Fruit fly (Drosophila melanogaster) whole organism, embryonic: ENCODE measurements around the gene Ppm1.

Experiments used
- Adf1 ChIP-seq: fragments of 200-800 bp; sonication (Bioruptor generic); IDR thresholded peaks from 2 replicates; pipeline ENCODE4 v1.3.6; 2022; ENCODE audit warnings: missing biosample characterization, missing genetic modification characterization
- Atf3 ChIP-seq: fragments of 200-800 bp; sonication (Bioruptor generic); optimal IDR thresholded peaks from 3 replicates; lab custom pipeline; 2016; ENCODE audit warnings: missing biosample characterization, missing genetic modification characterization
- CG11398 ChIP-seq: fragments of 200-800 bp; sonication (Bioruptor generic); optimal IDR thresholded peaks from 2 replicates; lab custom pipeline; 2016; ENCODE audit warnings: missing biosample characterization, missing genetic modification characterization
- CG11456 ChIP-seq: fragments of 200-800 bp; sonication (Bioruptor generic); IDR thresholded peaks from 3 replicates; pipeline ENCODE4 v1.3.6; 2022; ENCODE audit warnings: missing biosample characterization, missing genetic modification characterization
- CG11695 ChIP-seq: fragments of 200-800 bp; sonication (Bioruptor generic); IDR thresholded peaks from 3 replicates; pipeline ENCODE4 v1.3.6; 2022; ENCODE audit warnings: missing biosample characterization, missing genetic modification characterization
- CG16779 ChIP-seq: fragments of 200-800 bp; sonication (Bioruptor generic); IDR thresholded peaks from 2 replicates; pipeline ENCODE4 v1.3.6; 2022; ENCODE audit warnings: missing biosample characterization, missing genetic modification characterization
- CG18599 ChIP-seq: fragments of 200-800 bp; sonication (Bioruptor generic); optimal IDR thresholded peaks from 3 replicates; lab custom pipeline; 2017; ENCODE audit warnings: missing biosample characterization, missing genetic modification characterization, mild to moderate bottlenecking, moderate library complexity, missing genetic modification reagents
- CG31224 ChIP-seq: fragments of 200-800 bp; sonication (Bioruptor generic); IDR thresholded peaks from 2 replicates; pipeline ENCODE4 v1.3.6; 2022; ENCODE audit warnings: missing biosample characterization, missing genetic modification characterization
- CG3726 ChIP-seq: fragments of 200-800 bp; sonication (Bioruptor generic); IDR thresholded peaks from 3 replicates; pipeline ENCODE4, ENCODE4 v1.3.6; 2022; ENCODE audit warnings: missing biosample characterization, missing genetic modification characterization
- CG7839 ChIP-seq: fragments of 200-800 bp; sonication (Bioruptor generic); optimal IDR thresholded peaks from 3 replicates; lab custom pipeline; 2018; ENCODE audit warnings: missing biosample characterization, mild to moderate bottlenecking, missing genetic modification characterization, moderate library complexity
- CG8281 ChIP-seq: fragments of 200-800 bp; sonication (Bioruptor generic); optimal IDR thresholded peaks from 2 replicates; lab custom pipeline; 2018; ENCODE audit warnings: missing biosample characterization, mild to moderate bottlenecking, missing genetic modification characterization, moderate library complexity
- CG8388 ChIP-seq: fragments of 200-800 bp; sonication (Bioruptor generic); optimal IDR thresholded peaks from 2 replicates; lab custom pipeline; 2019; ENCODE audit warnings: missing biosample characterization, mild to moderate bottlenecking, missing genetic modification characterization, moderate library complexity
- CG9876 ChIP-seq: fragments of 200-800 bp; sonication (Bioruptor generic); optimal IDR thresholded peaks from 2 replicates; lab custom pipeline; 2016; ENCODE audit warnings: missing biosample characterization, missing genetic modification characterization
- Camta ChIP-seq: fragments of 200-800 bp; sonication (Bioruptor generic); optimal IDR thresholded peaks from 2 replicates; lab custom pipeline; 2016; ENCODE audit warnings: missing biosample characterization, missing genetic modification characterization
- CrebB ChIP-seq: fragments of 200-800 bp; sonication (Bioruptor generic); optimal IDR thresholded peaks from 3 replicates; lab custom pipeline; 2018; ENCODE audit warnings: missing biosample characterization, mild to moderate bottlenecking, missing genetic modification characterization
- Dp ChIP-seq: fragments of 200-800 bp; sonication (Bioruptor generic); optimal IDR thresholded peaks from 2 replicates; lab custom pipeline; 2018; ENCODE audit warnings: missing biosample characterization, mild to moderate bottlenecking, missing genetic modification characterization, moderate library complexity
- Drgx ChIP-seq: fragments of 200-800 bp; sonication (Bioruptor generic); IDR thresholded peaks from 2 replicates; pipeline ENCODE4 v1.3.6; 2022; ENCODE audit warnings: missing biosample characterization, missing genetic modification characterization
- ERR ChIP-seq: fragments of 200-800 bp; sonication (Bioruptor generic); optimal IDR thresholded peaks from 2 replicates; lab custom pipeline; 2016; ENCODE audit warnings: missing biosample characterization, missing genetic modification characterization
- Ets65A ChIP-seq: fragments of 200-800 bp; sonication (Bioruptor generic); peaks from one replicate; lab custom pipeline; 2016; ENCODE audit warnings: missing biosample characterization, missing genetic modification characterization
- HLH3B ChIP-seq: fragments of 200-800 bp; sonication (Bioruptor generic); IDR thresholded peaks from 2 replicates; pipeline ENCODE4 v1.3.6; 2022; ENCODE audit warnings: missing biosample characterization, missing genetic modification characterization
- Hmr ChIP-seq: fragments of 200-800 bp; sonication (Bioruptor generic); optimal IDR thresholded peaks from 3 replicates; lab custom pipeline; 2017; ENCODE audit warnings: mild to moderate bottlenecking, missing biosample characterization, missing genetic modification reagents, missing genetic modification characterization
- Hr39 ChIP-seq: fragments of >200 bp; optimal IDR thresholded peaks from 2 replicates; lab custom pipeline; 2017
- Nf-YA ChIP-seq: fragments of 200-800 bp; sonication (Bioruptor generic); IDR thresholded peaks from 2 replicates; pipeline ENCODE4 v1.3.6; 2022; ENCODE audit warnings: missing biosample characterization, missing genetic modification characterization
- NfI ChIP-seq: fragments of 200-800 bp; sonication (Bioruptor generic); optimal IDR thresholded peaks from 3 replicates; lab custom pipeline; 2018; ENCODE audit warnings: missing biosample characterization, mild to moderate bottlenecking, missing genetic modification characterization, moderate library complexity
- Scr ChIP-seq: fragments of 200-800 bp; sonication (Bioruptor generic); IDR thresholded peaks from 2 replicates; pipeline ENCODE4 v1.3.6; 2022; ENCODE audit warnings: missing biosample characterization, missing genetic modification characterization; ENCODE audit not compliant: partially characterized antibody
- Side ChIP-seq: fragments of 200-800 bp; sonication (Bioruptor generic); optimal IDR thresholded peaks from 2 replicates; lab custom pipeline; 2016; ENCODE audit warnings: missing biosample characterization, missing genetic modification characterization
- Stat92E ChIP-seq, 3 experiments: fragments of >200 bp in 2 of 3; fragments of 200-800 bp in 1 of 3; sonication (Bioruptor generic) in 1 of 3; optimal IDR thresholded peaks; 2 replicates each; lab custom pipeline; 2017 to 2019; ENCODE audit warnings: missing biosample characterization in 3 of 3, missing genetic modification characterization in 3 of 3, mild to moderate bottlenecking in 1 of 3, moderate library complexity in 1 of 3
- Taf1 ChIP-seq: fragments of 200-800 bp; sonication (Bioruptor generic); IDR thresholded peaks from 2 replicates; pipeline ENCODE4 v1.3.6; 2022; ENCODE audit warnings: missing biosample characterization, missing genetic modification characterization
- Xbp1 ChIP-seq: fragments of 200-800 bp; sonication (Bioruptor generic); optimal IDR thresholded peaks from 3 replicates; lab custom pipeline; 2016; ENCODE audit warnings: missing biosample characterization, mild to moderate bottlenecking, missing genetic modification characterization
- bigmax ChIP-seq: fragments of 200-800 bp; sonication (Bioruptor generic); optimal IDR thresholded peaks from 2 replicates; lab custom pipeline; 2018; ENCODE audit warnings: missing biosample characterization, mild to moderate bottlenecking, missing genetic modification characterization
- cas ChIP-seq: fragments of 200-800 bp; sonication (Bioruptor generic); IDR thresholded peaks from 2 replicates; pipeline ENCODE4 v1.3.6; 2022; ENCODE audit warnings: missing biosample characterization, missing genetic modification characterization
- caup ChIP-seq: fragments of 200-800 bp; sonication (Bioruptor generic); optimal IDR thresholded peaks from 3 replicates; lab custom pipeline; 2017; ENCODE audit warnings: missing biosample characterization, mild to moderate bottlenecking, missing genetic modification characterization, moderate library complexity; ENCODE audit not compliant: severe bottlenecking
- crol ChIP-seq: fragments of 200-800 bp; sonication (Bioruptor generic); IDR thresholded peaks from 2 replicates; pipeline ENCODE4 v1.3.6; 2022; ENCODE audit warnings: missing biosample characterization, missing genetic modification characterization
- danr ChIP-seq: fragments of 200-800 bp; sonication (Bioruptor generic); IDR thresholded peaks from 2 replicates; pipeline ENCODE4 v1.3.6; 2022; ENCODE audit warnings: missing biosample characterization, missing genetic modification characterization
- gce ChIP-seq: fragments of 200-800 bp; sonication (Bioruptor generic); IDR thresholded peaks from 3 replicates; pipeline ENCODE4 v1.3.6; 2022; ENCODE audit warnings: missing biosample characterization, missing genetic modification characterization
- hb ChIP-seq: fragments of 200-800 bp; sonication (Bioruptor generic); IDR thresholded peaks from 3 replicates; pipeline ENCODE4 v1.3.6; 2022; ENCODE audit warnings: missing biosample characterization, missing genetic modification characterization; ENCODE audit not compliant: partially characterized antibody
- hth ChIP-seq: fragments of >200 bp; optimal IDR thresholded peaks from 2 replicates; lab custom pipeline; 2017; ENCODE audit warnings: inconsistent platforms
- jigr1 ChIP-seq: fragments of 200-800 bp; sonication (Bioruptor generic); IDR thresholded peaks from 3 replicates; pipeline ENCODE4 v1.3.6; 2022; ENCODE audit warnings: missing biosample characterization, missing genetic modification characterization
- klu ChIP-seq: fragments of 200-800 bp; sonication (Bioruptor generic); IDR thresholded peaks from 2 replicates; pipeline ENCODE4 v1.3.6; 2022; ENCODE audit warnings: missing biosample characterization, missing genetic modification characterization
- lmd ChIP-seq: fragments of 200-800 bp; sonication (Bioruptor generic); IDR thresholded peaks from 2 replicates; pipeline ENCODE4 v1.3.6; 2022; ENCODE audit warnings: missing biosample characterization, missing genetic modification characterization
- onecut ChIP-seq: fragments of 200-800 bp; sonication (Bioruptor generic); IDR thresholded peaks from 2 replicates; pipeline ENCODE4 v1.3.6; 2022; ENCODE audit warnings: missing biosample characterization, missing genetic modification characterization
- ranshi ChIP-seq: fragments of 200-800 bp; sonication (Bioruptor generic); IDR thresholded peaks from 2 replicates; pipeline ENCODE4 v1.3.6; 2022; ENCODE audit warnings: missing biosample characterization, missing genetic modification characterization
- salm ChIP-seq: fragments of 200-800 bp; sonication (Bioruptor generic); optimal IDR thresholded peaks from 2 replicates; lab custom pipeline; 2018; ENCODE audit warnings: missing biosample characterization, mild to moderate bottlenecking, missing genetic modification characterization
- scrt ChIP-seq: fragments of 200-800 bp; sonication (Bioruptor generic); optimal IDR thresholded peaks from 2 replicates; lab custom pipeline; 2018; ENCODE audit warnings: missing biosample characterization, mild to moderate bottlenecking, missing genetic modification characterization, moderate library complexity
- shn ChIP-seq: fragments of 200-800 bp; sonication (Bioruptor generic); optimal IDR thresholded peaks from 3 replicates; lab custom pipeline; 2016; ENCODE audit warnings: missing biosample characterization, missing genetic modification characterization
- sim ChIP-seq: fragments of 200-800 bp; sonication (Bioruptor generic); IDR thresholded peaks from 2 replicates; pipeline ENCODE4 v1.3.6; 2022; ENCODE audit warnings: missing biosample characterization, missing genetic modification characterization
- sna ChIP-seq: fragments of 200-800 bp; sonication (Bioruptor generic); IDR thresholded peaks from 2 replicates; pipeline ENCODE4 v1.3.6; 2022; ENCODE audit warnings: missing biosample characterization, missing genetic modification characterization; ENCODE audit not compliant: partially characterized antibody
- sob ChIP-seq: fragments of 200-800 bp; sonication (Bioruptor generic); IDR thresholded peaks from 2 replicates; pipeline ENCODE4 v1.3.6; 2022; ENCODE audit warnings: missing biosample characterization, missing genetic modification characterization
- tgo ChIP-seq: fragments of 200-800 bp; sonication (Bioruptor generic); IDR thresholded peaks from 3 replicates; pipeline ENCODE4 v1.3.6; 2022; ENCODE audit warnings: missing biosample characterization, missing genetic modification characterization
- wdn ChIP-seq: fragments of 200-800 bp; sonication (Bioruptor generic); IDR thresholded peaks from 2 replicates; pipeline ENCODE4 v1.3.6; 2022; ENCODE audit warnings: missing biosample characterization, missing genetic modification characterization

Ppm1 gene

dm6 chr3L:555898-556540 is 25.1 kb upstream of the Ppm1 start:
- no peak for TF ChIP-seq tgo (GFP tag; lab: Robert Waterston, UW)
- no peak for TF ChIP-seq Atf3
- peak; percentile 44; the same call in 1 of the 2 replicates for TF ChIP-seq crol
- TF ChIP-seq Scr = no peak
- TF ChIP-seq Drgx (GFP tag; lab: Robert Waterston, UW) = peak; percentile 42; the same call in 1 of the 2 replicates
- no peak for TF ChIP-seq klu (GFP tag; lab: Robert Waterston, UW)
- TF ChIP-seq CG8281 (tag; lab: Kevin White, UChicago) = no peak
- no peak for TF ChIP-seq Hmr

- no peak for TF ChIP-seq Dp (GFP tag; lab: Kevin White, UChicago)
- TF ChIP-seq ERR = no peak
- TF ChIP-seq Stat92E (GFP tag; optimal IDR thresholded peaks at IDR 0.05; lab: Kevin White, UChicago) = no peak
- TF ChIP-seq wdn (GFP tag; lab: Robert Waterston, UW) = peak; percentile 83
- no peak for TF ChIP-seq CG8388 (GFP tag; lab: Kevin White, UChicago)
- TF ChIP-seq NfI (GFP tag; lab: Kevin White, UChicago) = peak; percentile 31
- TF ChIP-seq CG11398 = peak; percentile 23
- TF ChIP-seq Camta (GFP tag; lab: Kevin White, UChicago) = no peak
- no peak for TF ChIP-seq salm (tag; lab: Kevin White, UChicago)
- TF ChIP-seq HLH3B (GFP tag; lab: Robert Waterston, UW) = peak; percentile 39; the same call in 1 of the 2 replicates
- peak; percentile 54 for TF ChIP-seq shn (GFP tag; lab: Kevin White, UChicago)
- TF ChIP-seq CG11456 (GFP tag; lab: Robert Waterston, UW) = peak; percentile 76; the same call in 2 of the 3 replicates
- no peak for TF ChIP-seq Hr39 (lab: Kevin White, UChicago)
- TF ChIP-seq CG16779 (GFP tag; lab: Robert Waterston, UW) = peak; percentile 71; the same call in 1 of the 2 replicates
- no peak for TF ChIP-seq hb
- TF ChIP-seq CG31224 (GFP tag; lab: Robert Waterston, UW) = peak; percentile 67
- TF ChIP-seq sim = no peak
- TF ChIP-seq Adf1 = peak; percentile 73
- peak; percentile 76 for TF ChIP-seq lmd
- peak; percentile 78 for TF ChIP-seq CG18599
- peak; percentile 80 for TF ChIP-seq Taf1
- peak; percentile 55; the same call in 2 of the 3 replicates for TF ChIP-seq CG11695 (GFP tag; lab: Robert Waterston, UW)
- no peak for TF ChIP-seq sna
- TF ChIP-seq Ets65A (GFP tag; lab: Kevin White, UChicago) = peak; percentile 7
- TF ChIP-seq hth = no peak
- peak; percentile 78 for TF ChIP-seq sob
- peak; percentile 27 for TF ChIP-seq onecut (GFP tag; lab: Robert Waterston, UW)
- peak; percentile 45 for TF ChIP-seq caup (GFP tag; lab: Kevin White, UChicago)
- TF ChIP-seq CG3726 = peak; percentile 56; the same call in 1 of the 3 replicates
- TF ChIP-seq Xbp1 (GFP tag; lab: Kevin White, UChicago) = peak; percentile 17
- no peak for TF ChIP-seq CrebB
- TF ChIP-seq jigr1 (GFP tag; lab: Robert Waterston, UW) = 0 out of 3 replicates have a peak, but pooled peaks have one; percentile 38
- peak; percentile 46; the same call in 1 of the 2 replicates for TF ChIP-seq ranshi (GFP tag; lab: Robert Waterston, UW)
- TF ChIP-seq Nf-YA (GFP tag; lab: Robert Waterston, UW) = 0 out of 2 replicates have a peak, but pooled peaks have one; percentile 49
- TF ChIP-seq cas = peak; percentile 33; the same call in 1 of the 2 replicates
- peak; percentile 2 for TF ChIP-seq CG9876 (GFP tag; lab: Kevin White, UChicago)
- TF ChIP-seq CG7839 (tag; lab: Kevin White, UChicago) = peak; percentile 49
- TF ChIP-seq gce = no peak; the same call in 2 of the 3 replicates
- TF ChIP-seq Side (GFP tag; lab: Kevin White, UChicago) = no peak
- peak; percentile 19 for TF ChIP-seq scrt (GFP tag; lab: Kevin White, UChicago)
- TF ChIP-seq bigmax = no peak
- TF ChIP-seq tgo (GFP tag; lab: Robert Waterston, UW) = peak; percentile 69
- TF ChIP-seq danr (GFP tag; lab: Robert Waterston, UW) = peak; percentile 58
Observed at dm6 chr3L:557294-557693, 23.8 kb upstream of the Ppm1 start.
